Fruit fly (Drosophila melanogaster): ENCODE results near the gene CG32986.

The CG32986 gene

dm6 chr2L:8897954-8898713, 35.6 kb downstream of the CG32986 start (continued):
- TF ChIP-seq CG4424 (GFP tag; optimal IDR thresholded peaks at IDR 0.05), result peak; percentile 5
- no peak for TF ChIP-seq jumu (GFP tag; optimal IDR thresholded peaks at IDR 0.05)
- TF ChIP-seq CrebB (tag; optimal IDR thresholded peaks at IDR 0.05), result no peak
- 0 out of 2 replicates have a peak, but pooled peaks have one; percentile 4 for TF ChIP-seq NFAT (GFP tag; IDR thresholded peaks at IDR 0.05)
- TF ChIP-seq CG33557 (GFP tag; optimal IDR thresholded peaks at IDR 0.05), result no peak
- peak; percentile 93 for TF ChIP-seq CG3163 (GFP tag; optimal IDR thresholded peaks at IDR 0.05)
- no peak for TF ChIP-seq inv (GFP tag; IDR thresholded peaks at IDR 0.05; ENCODE audit: partially characterized antibody)
- TF ChIP-seq CG30403 (GFP tag; optimal IDR thresholded peaks at IDR 0.05), result peak; percentile 58
- TF ChIP-seq CG8944 (GFP tag; optimal IDR thresholded peaks at IDR 0.05), result no peak
- 0 out of 2 replicates have a peak, but pooled peaks have one; percentile 22 for TF ChIP-seq CG5953 (GFP tag; IDR thresholded peaks at IDR 0.05)
- TF ChIP-seq Dll (GFP tag; IDR thresholded peaks at IDR 0.05; ENCODE audit: partially characterized antibody), result no peak
- TF ChIP-seq CG12071 (GFP tag; optimal IDR thresholded peaks at IDR 0.05), result no peak
- TF ChIP-seq CG6654 (GFP tag; optimal IDR thresholded peaks at IDR 0.05), result peak; percentile 12
- TF ChIP-seq caup (GFP tag; optimal IDR thresholded peaks at IDR 0.05; ENCODE audit: severe bottlenecking), result peak; percentile 53
- no peak for TF ChIP-seq CG7963 (GFP tag; IDR thresholded peaks at IDR 0.05; ENCODE audit: partially characterized antibody)
- TF ChIP-seq CG11085 (GFP tag; IDR thresholded peaks at IDR 0.05), result no peak
- TF ChIP-seq CG10979 (tag; optimal IDR thresholded peaks at IDR 0.05), result peak; percentile 60
- peak; percentile 58 for TF ChIP-seq CG10147 (GFP tag; optimal IDR thresholded peaks at IDR 0.05)
- no peak for TF ChIP-seq gsb (GFP tag; IDR thresholded peaks at IDR 0.05)
- TF ChIP-seq CG3995 (GFP tag; optimal IDR thresholded peaks at IDR 0.05), result no peak
- TF ChIP-seq nom (GFP tag; optimal IDR thresholded peaks at IDR 0.05), result peak; percentile 54
- TF ChIP-seq CG11247 (GFP tag; IDR thresholded peaks at IDR 0.05), result no peak
- no peak for TF ChIP-seq vfl (GFP tag; optimal IDR thresholded peaks at IDR 0.05)
- 0 out of 2 replicates have a peak, but pooled peaks have one; percentile 23 for TF ChIP-seq CG9215 (GFP tag; IDR thresholded peaks at IDR 0.05)
- peak; percentile 29 for TF ChIP-seq CG14710 (tag; optimal IDR thresholded peaks at IDR 0.05)
- peak; percentile 49 for TF ChIP-seq Sox100B (GFP tag; optimal IDR thresholded peaks at IDR 0.05)
- TF ChIP-seq CG34224 (GFP tag; IDR thresholded peaks at IDR 0.05; ENCODE audit: partially characterized antibody), result no peak
- peak; percentile 44 for TF ChIP-seq fd96Cb (tag; optimal IDR thresholded peaks at IDR 0.05)
- TF ChIP-seq lmd (GFP tag; IDR thresholded peaks at IDR 0.05), result peak; percentile 41; the same call in 1 of the 2 replicates
- TF ChIP-seq CG9817 (tag; optimal IDR thresholded peaks at IDR 0.05), result peak; percentile 41
- TF ChIP-seq ems (GFP tag; optimal IDR thresholded peaks at IDR 0.05), result no peak
- TF ChIP-seq CG5180 (GFP tag; optimal IDR thresholded peaks at IDR 0.05), result peak; percentile 15
- TF ChIP-seq CG2120 (GFP tag; optimal IDR thresholded peaks at IDR 0.05), result peak; percentile 63
- peak; percentile 39 for TF ChIP-seq CG12104 (GFP tag; optimal IDR thresholded peaks at IDR 0.05)
- TF ChIP-seq gcm2 (GFP tag; optimal IDR thresholded peaks at IDR 0.05), result no peak
- TF ChIP-seq sens (GFP tag), result peak; percentile 80
- no peak for TF ChIP-seq sima (GFP tag; optimal IDR thresholded peaks at IDR 0.05)
- no peak for TF ChIP-seq Opbp (GFP tag; IDR thresholded peaks at IDR 0.05; ENCODE audit: partially characterized antibody)
- TF ChIP-seq scrt (GFP tag; optimal IDR thresholded peaks at IDR 0.05), result peak; percentile 42
- no peak for TF ChIP-seq CG6272 (GFP tag; IDR thresholded peaks at IDR 0.05)
- TF ChIP-seq Doc2 (GFP tag; IDR thresholded peaks at IDR 0.05), result no peak
- TF ChIP-seq lab (GFP tag; optimal IDR thresholded peaks at IDR 0.05), result peak; percentile 64
- no peak for TF ChIP-seq CG4404 (GFP tag; IDR thresholded peaks at IDR 0.05)
- TF ChIP-seq phol (tag; optimal IDR thresholded peaks at IDR 0.05), result peak; percentile 62
- TF ChIP-seq bcd (GFP tag; optimal IDR thresholded peaks at IDR 0.05), result peak; percentile 54
- TF ChIP-seq Bteb2 (GFP tag; optimal IDR thresholded peaks at IDR 0.05), result no peak
- no peak for TF ChIP-seq kay (GFP tag; optimal IDR thresholded peaks at IDR 0.05)
- no peak for TF ChIP-seq ERR (GFP tag; optimal IDR thresholded peaks at IDR 0.05)
- TF ChIP-seq fd3F (GFP tag; optimal IDR thresholded peaks at IDR 0.05), result peak; percentile 16

Measured in whole organism, embryonic.